Fruit fly (Drosophila melanogaster) whole organism, embryonic: Measurements from ENCODE around the gene CG5070.

Source experiments
- B-H1 ChIP-seq: fragments of 200-800 bp; sonication (Bioruptor generic); IDR thresholded peaks from 3 replicates; pipeline ENCODE4 v1.3.6; 2022; ENCODE audit warnings: missing biosample characterization, missing genetic modification characterization
- BtbVII ChIP-seq: fragments of 200-800 bp; sonication (Bioruptor generic); optimal IDR thresholded peaks from 3 replicates; lab custom pipeline; 2017; ENCODE audit warnings: missing biosample characterization, mild to moderate bottlenecking, missing genetic modification characterization
- CG10267 ChIP-seq: fragments of 200-800 bp; sonication (Bioruptor generic); optimal IDR thresholded peaks from 2 replicates; lab custom pipeline; 2018; ENCODE audit warnings: missing biosample characterization, mild to moderate bottlenecking, missing genetic modification characterization, moderate library complexity
- CG10366 ChIP-seq: fragments of 200-800 bp; sonication (Bioruptor generic); IDR thresholded peaks from 2 replicates; pipeline ENCODE4 v1.3.6; 2022; ENCODE audit warnings: missing biosample characterization, missing genetic modification characterization
- CG11695 ChIP-seq: fragments of 200-800 bp; sonication (Bioruptor generic); IDR thresholded peaks from 3 replicates; pipeline ENCODE4 v1.3.6; 2022; ENCODE audit warnings: missing biosample characterization, missing genetic modification characterization
- CG13287 ChIP-seq: fragments of 200-800 bp; sonication (Bioruptor generic); IDR thresholded peaks from 2 replicates; pipeline ENCODE4 v1.3.6; 2022; ENCODE audit warnings: missing biosample characterization, missing genetic modification characterization; ENCODE audit not compliant: partially characterized antibody
- CG13775 ChIP-seq: fragments of 200-800 bp; sonication (Bioruptor generic); optimal IDR thresholded peaks from 3 replicates; lab custom pipeline; 2017; ENCODE audit warnings: missing biosample characterization, mild to moderate bottlenecking, missing genetic modification characterization
- CG14667 ChIP-seq: fragments of 200-800 bp; sonication (Bioruptor generic); IDR thresholded peaks from 2 replicates; pipeline ENCODE4 v1.3.6; 2022; ENCODE audit warnings: missing biosample characterization, missing genetic modification characterization
- CG14965 ChIP-seq: fragments of 200-800 bp; sonication (Bioruptor generic); optimal IDR thresholded peaks from 2 replicates; lab custom pipeline; 2016; ENCODE audit warnings: missing biosample characterization, missing genetic modification characterization, borderline replicate concordance
- CG17359 ChIP-seq: fragments of 200-800 bp; sonication (Bioruptor generic); optimal IDR thresholded peaks from 3 replicates; lab custom pipeline; 2018; ENCODE audit warnings: missing biosample characterization, mild to moderate bottlenecking, missing genetic modification characterization, moderate library complexity
- CG17802 ChIP-seq: fragments of 200-800 bp; sonication (Bioruptor generic); optimal IDR thresholded peaks from 2 replicates; lab custom pipeline; 2018; ENCODE audit warnings: missing biosample characterization, mild to moderate bottlenecking, missing genetic modification characterization, moderate library complexity
- CG17829 ChIP-seq: fragments of 200-800 bp; optimal IDR thresholded peaks from 2 replicates; lab custom pipeline; 2019; ENCODE audit warnings: missing biosample characterization, mild to moderate bottlenecking, missing genetic modification characterization, moderate library complexity
- CG18262 ChIP-seq: fragments of 200-800 bp; optimal IDR thresholded peaks from 3 replicates; lab custom pipeline; 2019; ENCODE audit warnings: missing biosample characterization, mild to moderate bottlenecking, missing genetic modification characterization, moderate library complexity
- CG2678 ChIP-seq: fragments of 200-800 bp; sonication (Bioruptor generic); optimal IDR thresholded peaks from 3 replicates; lab custom pipeline; 2019; ENCODE audit warnings: missing biosample characterization, mild to moderate bottlenecking, missing genetic modification characterization, moderate library complexity
- CG31441 ChIP-seq: fragments of 200-800 bp; sonication (Bioruptor generic); IDR thresholded peaks from 2 replicates; pipeline ENCODE4 v1.3.6; 2022; ENCODE audit warnings: missing biosample characterization, missing genetic modification characterization
- CG32532 ChIP-seq: fragments of 200-800 bp; sonication (Bioruptor generic); IDR thresholded peaks from 2 replicates; pipeline ENCODE4 v1.3.6; 2022; ENCODE audit warnings: missing biosample characterization, missing genetic modification characterization
- CG32772 ChIP-seq: fragments of 200-800 bp; sonication (Bioruptor generic); IDR thresholded peaks from 2 replicates; pipeline ENCODE4 v1.3.6; 2022; ENCODE audit warnings: missing biosample characterization, missing genetic modification characterization
- CG4424 ChIP-seq: fragments of 200-800 bp; sonication (Bioruptor generic); optimal IDR thresholded peaks from 3 replicates; lab custom pipeline; 2016; ENCODE audit warnings: missing biosample characterization, missing genetic modification characterization
- CG4820 ChIP-seq: fragments of 200-800 bp; sonication (Bioruptor generic); optimal IDR thresholded peaks from 3 replicates; lab custom pipeline; 2016; ENCODE audit warnings: missing biosample characterization, missing genetic modification characterization
- CG6854 ChIP-seq: fragments of 200-800 bp; sonication (Bioruptor generic); optimal IDR thresholded peaks from 3 replicates; lab custom pipeline; 2017; ENCODE audit warnings: missing biosample characterization, mild to moderate bottlenecking, missing genetic modification characterization
- CG7839 ChIP-seq: fragments of 200-800 bp; sonication (Bioruptor generic); optimal IDR thresholded peaks from 3 replicates; lab custom pipeline; 2018; ENCODE audit warnings: missing biosample characterization, mild to moderate bottlenecking, missing genetic modification characterization, moderate library complexity
- CG8924 ChIP-seq: fragments of 200-800 bp; optimal IDR thresholded peaks from 3 replicates; lab custom pipeline; 2019; ENCODE audit warnings: missing biosample characterization, mild to moderate bottlenecking, missing genetic modification characterization, moderate library complexity
- CG9727 ChIP-seq: fragments of 200-800 bp; sonication (Bioruptor generic); optimal IDR thresholded peaks from 3 replicates; lab custom pipeline; 2017; ENCODE audit warnings: missing biosample characterization, mild to moderate bottlenecking, missing genetic modification characterization
- Fer3 ChIP-seq: fragments of 200-800 bp; sonication (Bioruptor generic); optimal IDR thresholded peaks from 2 replicates; lab custom pipeline; 2018; ENCODE audit warnings: missing biosample characterization, mild to moderate bottlenecking, missing genetic modification characterization, moderate library complexity
- HLH3B ChIP-seq: fragments of 200-800 bp; sonication (Bioruptor generic); IDR thresholded peaks from 2 replicates; pipeline ENCODE4 v1.3.6; 2022; ENCODE audit warnings: missing biosample characterization, missing genetic modification characterization
- Hr78 ChIP-seq, 2 experiments: fragments of 200-800 bp in 1 of 2; fragments of >200 bp in 1 of 2; sonication (Bioruptor generic) in 1 of 2; optimal IDR thresholded peaks; 2 replicates each; lab custom pipeline; 2017 to 2019; ENCODE audit warnings: missing biosample characterization in 2 of 2, missing genetic modification characterization in 2 of 2, mild to moderate bottlenecking in 1 of 2, moderate library complexity in 1 of 2
- Oli ChIP-seq: fragments of 200-800 bp; sonication (Bioruptor generic); optimal IDR thresholded peaks from 2 replicates; lab custom pipeline; 2018; ENCODE audit warnings: missing biosample characterization, mild to moderate bottlenecking, missing genetic modification characterization, moderate library complexity
- Optix ChIP-seq: fragments of 200-800 bp; sonication (Bioruptor generic); IDR thresholded peaks from 3 replicates; pipeline ENCODE4 v1.3.6; 2022; ENCODE audit warnings: missing biosample characterization, missing genetic modification characterization
- PHDP ChIP-seq: fragments of 200-800 bp; sonication (Bioruptor generic); optimal IDR thresholded peaks from 3 replicates; lab custom pipeline; 2018; ENCODE audit warnings: missing biosample characterization, mild to moderate bottlenecking, missing genetic modification characterization, moderate library complexity
- Sox100B ChIP-seq: fragments of 200-800 bp; sonication (Bioruptor generic); optimal IDR thresholded peaks from 3 replicates; lab custom pipeline; 2018; ENCODE audit warnings: missing biosample characterization, mild to moderate bottlenecking, missing genetic modification characterization
- aop ChIP-seq: fragments of 200-800 bp; sonication (Bioruptor generic); IDR thresholded peaks from 2 replicates; pipeline ENCODE4 v1.3.6; 2022; ENCODE audit warnings: missing biosample characterization, missing genetic modification characterization
- ato ChIP-seq: fragments of 200-800 bp; sonication (Bioruptor generic); IDR thresholded peaks from 2 replicates; pipeline ENCODE4 v1.3.6; 2022; ENCODE audit warnings: missing biosample characterization, missing genetic modification characterization; ENCODE audit not compliant: partially characterized antibody
- bigmax ChIP-seq: fragments of 200-800 bp; sonication (Bioruptor generic); optimal IDR thresholded peaks from 2 replicates; lab custom pipeline; 2018; ENCODE audit warnings: missing biosample characterization, mild to moderate bottlenecking, missing genetic modification characterization
- croc ChIP-seq: fragments of 200-800 bp; sonication (Bioruptor generic); conservative IDR thresholded peaks from 3 replicates; pipeline ENCODE4 v1.3.6; 2022; ENCODE audit warnings: missing biosample characterization, missing genetic modification characterization
- danr ChIP-seq: fragments of 200-800 bp; sonication (Bioruptor generic); IDR thresholded peaks from 2 replicates; pipeline ENCODE4 v1.3.6; 2022; ENCODE audit warnings: missing biosample characterization, missing genetic modification characterization
- dysf ChIP-seq: fragments of 200-800 bp; sonication (Bioruptor generic); IDR thresholded peaks from 3 replicates; pipeline ENCODE4 v1.3.6; 2022; ENCODE audit warnings: missing biosample characterization, missing genetic modification characterization
- ems ChIP-seq: fragments of 200-800 bp; sonication (Bioruptor generic); optimal IDR thresholded peaks from 3 replicates; lab custom pipeline; 2016; ENCODE audit warnings: missing biosample characterization, missing genetic modification characterization
- kay ChIP-seq: fragments of 200-800 bp; sonication (Bioruptor generic); optimal IDR thresholded peaks from 2 replicates; lab custom pipeline; 2016; ENCODE audit warnings: missing biosample characterization, missing genetic modification characterization
- kni ChIP-seq: fragments of 200-800 bp; sonication (Bioruptor generic); optimal IDR thresholded peaks from 3 replicates; lab custom pipeline; 2017; ENCODE audit warnings: mild to moderate bottlenecking, missing biosample characterization, missing genetic modification reagents, missing genetic modification characterization
- maf-S ChIP-seq: fragments of 200-800 bp; sonication (Bioruptor generic); optimal IDR thresholded peaks from 2 replicates; lab custom pipeline; 2016; ENCODE audit warnings: missing biosample characterization, missing genetic modification characterization
- nerfin-2 ChIP-seq: fragments of 200-800 bp; sonication (Bioruptor generic); IDR thresholded peaks from 2 replicates; pipeline ENCODE4 v1.3.6; 2022; ENCODE audit warnings: missing biosample characterization, missing genetic modification characterization; ENCODE audit not compliant: partially characterized antibody
- nmo ChIP-seq: fragments of 200-800 bp; sonication (Bioruptor generic); optimal IDR thresholded peaks from 2 replicates; lab custom pipeline; 2018; ENCODE audit warnings: missing biosample characterization, mild to moderate bottlenecking, missing genetic modification characterization, moderate library complexity
- pzg ChIP-seq: fragments of 200-800 bp; sonication (Bioruptor generic); optimal IDR thresholded peaks from 3 replicates; lab custom pipeline; 2018; ENCODE audit warnings: missing biosample characterization, mild to moderate bottlenecking, missing genetic modification characterization, moderate library complexity
- sc ChIP-seq, 3 experiments: fragments of >200 bp in 2 of 3; fragments of 200-800 bp in 1 of 3; sonication (Bioruptor generic) in 1 of 3; optimal IDR thresholded peaks; 2 replicates in 2 of 3; 3 replicates in 1 of 3; lab custom pipeline; 2017; ENCODE audit warnings: mild to moderate bottlenecking in 1 of 3, missing biosample characterization in 1 of 3, missing genetic modification characterization in 1 of 3, missing genetic modification reagents in 1 of 3
- sima ChIP-seq: fragments of 200-800 bp; sonication (Bioruptor generic); optimal IDR thresholded peaks from 2 replicates; lab custom pipeline; 2016; ENCODE audit warnings: missing biosample characterization, missing genetic modification characterization
- tin ChIP-seq: fragments of 200-800 bp; sonication (Bioruptor generic); optimal IDR thresholded peaks from 3 replicates; lab custom pipeline; 2016; ENCODE audit warnings: missing biosample characterization, missing genetic modification characterization
- wor ChIP-seq: fragments of 200-800 bp; sonication (Bioruptor generic); IDR thresholded peaks from 2 replicates; pipeline ENCODE4 v1.3.6; 2022; ENCODE audit warnings: missing biosample characterization, missing genetic modification characterization

The CG5070 gene

dm6 chrX:17181264-17182198 lies 21.4 kb upstream of the CG5070 start (continued):
- TF ChIP-seq CG4424 (GFP tag; lab: Kevin White, UChicago) (peak; percentile 42), Oli (tag; lab: Kevin White, UChicago) (peak; percentile 13), CG32772 (GFP tag; lab: Robert Waterston, UW) (no peak), CG11695 (GFP tag; lab: Robert Waterston, UW) (peak; percentile 51; the same call in 1 of the 3 replicates), Fer3 (peak; percentile 23), nmo (peak; percentile 34), CG32532 (GFP tag; lab: Robert Waterston, UW) (peak; percentile 36; the same call in 1 of the 2 replicates), sima (no peak), pzg (GFP tag; lab: Kevin White, UChicago) (no peak), kni (GFP tag; lab: Kevin White, UChicago) (no peak), CG8924 (tag; lab: Kevin White, UChicago) (peak; percentile 36), bigmax (GFP tag; lab: Kevin White, UChicago) (no peak), CG13775 (GFP tag; lab: Kevin White, UChicago) (peak; percentile 1), CG14667 (no peak), CG17359 (tag; lab: Kevin White, UChicago) (peak; percentile 55), CG4820 (GFP tag; lab: Kevin White, UChicago) (no peak), kay (GFP tag; lab: Kevin White, UChicago) (no peak), BtbVII (GFP tag; lab: Kevin White, UChicago) (no peak), CG9727 (GFP tag; lab: Kevin White, UChicago) (peak; percentile 37), maf-S (no peak), dysf (GFP tag; lab: Robert Waterston, UW) (0 out of 3 replicates have a peak, but pooled peaks have one; percentile 10), CG7839 (peak; percentile 34), Optix (GFP tag; lab: Robert Waterston, UW) (no peak), croc (GFP tag; lab: Robert Waterston, UW) (peak; percentile 24; the same call in 1 of the 3 replicates), CG17829 (tag; lab: Kevin White, UChicago) (peak; percentile 43), danr (GFP tag; lab: Robert Waterston, UW) (no peak), CG14965 (GFP tag; lab: Kevin White, UChicago) (no peak), HLH3B (GFP tag; lab: Robert Waterston, UW) (peak; percentile 40; the same call in 1 of the 2 replicates), CG18262 (tag; lab: Kevin White, UChicago) (peak; percentile 62), aop (GFP tag; lab: Robert Waterston, UW) (no peak), ato (no peak), ems (GFP tag; lab: Kevin White, UChicago) (no peak), Hr78 (GFP tag; optimal IDR thresholded peaks at IDR 0.05; lab: Kevin White, UChicago) (peak in 1 of 2 experiments; percentile 52), CG10366 (0 out of 2 replicates have a peak, but pooled peaks have one; percentile 7), CG6854 (GFP tag; lab: Kevin White, UChicago) (no peak), CG31441 (GFP tag; lab: Robert Waterston, UW) (peak; percentile 57), sc (optimal IDR thresholded peaks at IDR 0.05; lab: Kevin White, UChicago) (no peak), sc (GFP tag; optimal IDR thresholded peaks at IDR 0.05; lab: Kevin White, UChicago) (no peak), Sox100B (GFP tag; lab: Kevin White, UChicago) (peak; percentile 34), nerfin-2 (no peak), wor (GFP tag; lab: Robert Waterston, UW) (no peak), CG17802 (tag; lab: Kevin White, UChicago) (no peak), CG2678 (tag; lab: Kevin White, UChicago) (peak; percentile 57), B-H1 (no peak), CG10267 (tag; lab: Kevin White, UChicago) (peak; percentile 3), CG13287 (no peak), PHDP (peak; percentile 34), tin (GFP tag; lab: Kevin White, UChicago) (no peak)
